Fruit fly (Drosophila melanogaster) whole organism, embryonic: ENCODE data around the gene CG15142.

Experiments
- ATbp ChIP-seq: fragments of 200-800 bp; sonication (Bioruptor generic); optimal IDR thresholded peaks from 2 replicates; lab custom pipeline; 2017; ENCODE audit warnings: missing biosample characterization, mild to moderate bottlenecking, missing genetic modification characterization, missing genetic modification reagents
- BtbVII ChIP-seq: fragments of 200-800 bp; sonication (Bioruptor generic); optimal IDR thresholded peaks from 3 replicates; lab custom pipeline; 2017; ENCODE audit warnings: missing biosample characterization, mild to moderate bottlenecking, missing genetic modification characterization
- CG10366 ChIP-seq: fragments of 200-800 bp; sonication (Bioruptor generic); IDR thresholded peaks from 2 replicates; pipeline ENCODE4 v1.3.6; 2022; ENCODE audit warnings: missing biosample characterization, missing genetic modification characterization
- CG11398 ChIP-seq: fragments of 200-800 bp; sonication (Bioruptor generic); optimal IDR thresholded peaks from 2 replicates; lab custom pipeline; 2016; ENCODE audit warnings: missing biosample characterization, missing genetic modification characterization
- CG12299 ChIP-seq: fragments of 200-800 bp; sonication (Bioruptor generic); optimal IDR thresholded peaks from 2 replicates; lab custom pipeline; 2018; ENCODE audit warnings: missing biosample characterization, mild to moderate bottlenecking, missing genetic modification characterization
- CG13894 ChIP-seq: fragments of 200-800 bp; sonication (Bioruptor generic); optimal IDR thresholded peaks from 3 replicates; lab custom pipeline; 2018; ENCODE audit warnings: missing biosample characterization, mild to moderate bottlenecking, missing genetic modification characterization, moderate library complexity
- CG14014 ChIP-seq: fragments of 200-800 bp; sonication (Bioruptor generic); IDR thresholded peaks from 2 replicates; pipeline ENCODE4 v1.3.6; 2022; ENCODE audit warnings: missing biosample characterization, missing genetic modification characterization
- CG14710 ChIP-seq: fragments of 200-800 bp; sonication (Bioruptor generic); optimal IDR thresholded peaks from 3 replicates; lab custom pipeline; 2019; ENCODE audit warnings: missing biosample characterization, mild to moderate bottlenecking, missing genetic modification characterization, moderate library complexity
- CG14860 ChIP-seq: fragments of 200-800 bp; sonication (Bioruptor generic); IDR thresholded peaks from 3 replicates; pipeline ENCODE4 v1.3.6; 2022; ENCODE audit warnings: missing biosample characterization, missing genetic modification characterization; ENCODE audit not compliant: partially characterized antibody
- CG15479 ChIP-seq: fragments of 200-800 bp; sonication (Bioruptor generic); optimal IDR thresholded peaks from 3 replicates; lab custom pipeline; 2019; ENCODE audit warnings: missing biosample characterization, mild to moderate bottlenecking, missing genetic modification characterization, moderate library complexity
- CG17361 ChIP-seq: fragments of 200-800 bp; sonication (Bioruptor generic); IDR thresholded peaks from 3 replicates; pipeline ENCODE4 v1.3.6; 2022; ENCODE audit warnings: missing biosample characterization, missing genetic modification characterization
- CG17912 ChIP-seq: fragments of 200-800 bp; sonication (Bioruptor generic); optimal IDR thresholded peaks from 2 replicates; lab custom pipeline; 2018; ENCODE audit warnings: missing biosample characterization, mild to moderate bottlenecking, missing genetic modification characterization
- CG18262 ChIP-seq: fragments of 200-800 bp; optimal IDR thresholded peaks from 3 replicates; lab custom pipeline; 2019; ENCODE audit warnings: missing biosample characterization, mild to moderate bottlenecking, missing genetic modification characterization, moderate library complexity
- CG18476 ChIP-seq: fragments of 200-800 bp; sonication (Bioruptor generic); optimal IDR thresholded peaks from 2 replicates; lab custom pipeline; 2016; ENCODE audit warnings: missing biosample characterization, mild to moderate bottlenecking, missing genetic modification characterization
- CG2202 ChIP-seq: fragments of 200-800 bp; sonication (Bioruptor generic); optimal IDR thresholded peaks from 2 replicates; lab custom pipeline; 2018; ENCODE audit warnings: missing biosample characterization, mild to moderate bottlenecking, missing genetic modification characterization
- CG30431 ChIP-seq: fragments of 200-800 bp; sonication (Bioruptor generic); optimal IDR thresholded peaks from 2 replicates; lab custom pipeline; 2017; ENCODE audit warnings: missing biosample characterization, missing genetic modification characterization
- CG33557 ChIP-seq: fragments of 200-800 bp; sonication (Bioruptor generic); optimal IDR thresholded peaks from 2 replicates; lab custom pipeline; 2019; ENCODE audit warnings: missing biosample characterization, mild to moderate bottlenecking, missing genetic modification characterization, moderate library complexity
- CG4707 ChIP-seq: fragments of 200-800 bp; sonication (Bioruptor generic); optimal IDR thresholded peaks from 2 replicates; lab custom pipeline; 2018; ENCODE audit warnings: missing biosample characterization, mild to moderate bottlenecking, missing genetic modification characterization, moderate library complexity
- CG6254 ChIP-seq: fragments of 200-800 bp; sonication (Bioruptor generic); optimal IDR thresholded peaks from 3 replicates; lab custom pipeline; 2017; ENCODE audit warnings: mild to moderate bottlenecking, missing biosample characterization, missing genetic modification reagents, missing genetic modification characterization
- CG6272 ChIP-seq: fragments of 200-800 bp; sonication (Bioruptor generic); IDR thresholded peaks from 2 replicates; pipeline ENCODE4 v1.3.6; 2022; ENCODE audit warnings: missing biosample characterization, missing genetic modification characterization
- CG7745 ChIP-seq: fragments of 200-800 bp; sonication (Bioruptor generic); optimal IDR thresholded peaks from 2 replicates; lab custom pipeline; 2018; ENCODE audit warnings: missing biosample characterization, mild to moderate bottlenecking, missing genetic modification characterization, moderate library complexity
- CG7786 ChIP-seq: fragments of 200-800 bp; sonication (Bioruptor generic); optimal IDR thresholded peaks from 2 replicates; lab custom pipeline; 2016; ENCODE audit warnings: missing biosample characterization, missing genetic modification characterization
- CG7839 ChIP-seq: fragments of 200-800 bp; sonication (Bioruptor generic); optimal IDR thresholded peaks from 3 replicates; lab custom pipeline; 2018; ENCODE audit warnings: missing biosample characterization, mild to moderate bottlenecking, missing genetic modification characterization, moderate library complexity
- CG7963 ChIP-seq: fragments of 200-800 bp; sonication (Bioruptor generic); IDR thresholded peaks from 3 replicates; pipeline ENCODE4 v1.3.6; 2022; ENCODE audit warnings: missing biosample characterization, missing genetic modification characterization; ENCODE audit not compliant: partially characterized antibody
- Dfd ChIP-seq, 2 experiments: fragments of >200 bp; optimal IDR thresholded peaks; 2 replicates each; lab custom pipeline; 2017; ENCODE audit warnings: missing biosample characterization in 2 of 2, missing genetic modification characterization in 2 of 2
- Fer2 ChIP-seq: fragments of 200-800 bp; sonication (Bioruptor generic); optimal IDR thresholded peaks from 2 replicates; lab custom pipeline; 2018; ENCODE audit warnings: missing biosample characterization, mild to moderate bottlenecking, missing genetic modification characterization, moderate library complexity
- HmgZ ChIP-seq: fragments of 200-800 bp; sonication (Bioruptor generic); optimal IDR thresholded peaks from 2 replicates; lab custom pipeline; 2018; ENCODE audit warnings: missing biosample characterization, mild to moderate bottlenecking, missing genetic modification characterization
- Neu2 ChIP-seq: fragments of 200-800 bp; sonication (Bioruptor generic); optimal IDR thresholded peaks from 3 replicates; lab custom pipeline; 2016; ENCODE audit warnings: missing biosample characterization, missing genetic modification characterization, borderline replicate concordance
- Optix ChIP-seq: fragments of 200-800 bp; sonication (Bioruptor generic); IDR thresholded peaks from 3 replicates; pipeline ENCODE4 v1.3.6; 2022; ENCODE audit warnings: missing biosample characterization, missing genetic modification characterization
- Poxn ChIP-seq: fragments of 200-800 bp; sonication (Bioruptor generic); IDR thresholded peaks from 2 replicates; pipeline ENCODE4 v1.3.6; 2022; ENCODE audit warnings: missing biosample characterization, missing genetic modification characterization
- Side ChIP-seq: fragments of 200-800 bp; sonication (Bioruptor generic); optimal IDR thresholded peaks from 2 replicates; lab custom pipeline; 2016; ENCODE audit warnings: missing biosample characterization, missing genetic modification characterization
- Sry-δ ChIP-seq: fragments of 200-800 bp; sonication (Bioruptor generic); optimal IDR thresholded peaks from 2 replicates; lab custom pipeline; 2016; ENCODE audit warnings: missing biosample characterization, missing genetic modification characterization
- Taf1 ChIP-seq: fragments of 200-800 bp; sonication (Bioruptor generic); IDR thresholded peaks from 2 replicates; pipeline ENCODE4 v1.3.6; 2022; ENCODE audit warnings: missing biosample characterization, missing genetic modification characterization
- Vsx1 ChIP-seq: fragments of 200-800 bp; sonication (Bioruptor generic); optimal IDR thresholded peaks from 2 replicates; lab custom pipeline; 2017; ENCODE audit warnings: missing biosample characterization, mild to moderate bottlenecking, missing genetic modification characterization, missing genetic modification reagents
- Xbp1 ChIP-seq: fragments of 200-800 bp; sonication (Bioruptor generic); optimal IDR thresholded peaks from 3 replicates; lab custom pipeline; 2016; ENCODE audit warnings: missing biosample characterization, mild to moderate bottlenecking, missing genetic modification characterization
- ap ChIP-seq: fragments of 200-800 bp; sonication (Bioruptor generic); IDR thresholded peaks from 2 replicates; pipeline ENCODE4 v1.3.6; 2022; ENCODE audit warnings: missing biosample characterization, missing genetic modification characterization
- ara ChIP-seq: fragments of 200-800 bp; sonication (Bioruptor generic); IDR thresholded peaks from 2 replicates; pipeline ENCODE4 v1.3.6; 2022; ENCODE audit warnings: missing biosample characterization, missing genetic modification characterization
- corto ChIP-seq: fragments of 200-800 bp; sonication (Bioruptor generic); optimal IDR thresholded peaks from 2 replicates; lab custom pipeline; 2016; ENCODE audit warnings: missing biosample characterization, mild to moderate bottlenecking, missing genetic modification characterization, moderate library complexity
- ewg ChIP-seq: fragments of 200-800 bp; sonication (Bioruptor generic); optimal IDR thresholded peaks from 3 replicates; lab custom pipeline; 2017; ENCODE audit warnings: mild to moderate bottlenecking, missing biosample characterization, missing genetic modification reagents, missing genetic modification characterization
- gce ChIP-seq: fragments of 200-800 bp; sonication (Bioruptor generic); IDR thresholded peaks from 3 replicates; pipeline ENCODE4 v1.3.6; 2022; ENCODE audit warnings: missing biosample characterization, missing genetic modification characterization
- insv ChIP-seq, 2 experiments: fragments of 200-800 bp; sonication (Bioruptor generic); optimal IDR thresholded peaks; 3 replicates each; lab custom pipeline; 2016 to 2018; ENCODE audit warnings: missing biosample characterization in 2 of 2, missing genetic modification characterization in 2 of 2
- org-1 ChIP-seq: fragments of 200-800 bp; sonication (Bioruptor generic); optimal IDR thresholded peaks from 2 replicates; lab custom pipeline; 2017; ENCODE audit warnings: missing biosample characterization, missing genetic modification characterization
- phol ChIP-seq: fragments of 200-800 bp; sonication (Bioruptor generic); optimal IDR thresholded peaks from 3 replicates; lab custom pipeline; 2018; ENCODE audit warnings: missing biosample characterization, mild to moderate bottlenecking, missing genetic modification characterization, moderate library complexity
- pzg ChIP-seq: fragments of 200-800 bp; sonication (Bioruptor generic); optimal IDR thresholded peaks from 3 replicates; lab custom pipeline; 2018; ENCODE audit warnings: missing biosample characterization, mild to moderate bottlenecking, missing genetic modification characterization, moderate library complexity
- sim ChIP-seq: fragments of 200-800 bp; sonication (Bioruptor generic); IDR thresholded peaks from 2 replicates; pipeline ENCODE4 v1.3.6; 2022; ENCODE audit warnings: missing biosample characterization, missing genetic modification characterization
- sisA ChIP-seq: fragments of 200-800 bp; sonication (Bioruptor generic); IDR thresholded peaks from 2 replicates; pipeline ENCODE4 v1.3.6; 2022; ENCODE audit warnings: missing biosample characterization, missing genetic modification characterization
- slp2 ChIP-seq: fragments of 200-800 bp; sonication (Bioruptor generic); optimal IDR thresholded peaks from 2 replicates; lab custom pipeline; 2016; ENCODE audit warnings: missing biosample characterization, missing genetic modification characterization
- sqz ChIP-seq: fragments of 200-800 bp; sonication (Bioruptor generic); optimal IDR thresholded peaks from 3 replicates; lab custom pipeline; 2018; ENCODE audit warnings: missing biosample characterization, mild to moderate bottlenecking, missing genetic modification characterization
- ssp ChIP-seq: fragments of 200-800 bp; sonication (Bioruptor generic); IDR thresholded peaks from 2 replicates; pipeline ENCODE4 v1.3.6; 2022; ENCODE audit warnings: missing biosample characterization, missing genetic modification characterization

CG15142 gene

dm6 chr2L:17449608-17450504 is 48.8 kb downstream of the CG15142 start, which contains the start of gene dl (continued):
- TF ChIP-seq CG18262 (tag; lab: Kevin White, UChicago) (peak; percentile 5), Vsx1 (GFP tag; lab: Kevin White, UChicago) (no peak), sqz (GFP tag; lab: Kevin White, UChicago) (peak; percentile 10), CG18476 (no peak), Optix (no peak), Sry-δ (GFP tag; lab: Kevin White, UChicago) (no peak), ap (GFP tag; lab: Robert Waterston, UW) (no peak), CG12299 (tag; lab: Kevin White, UChicago) (no peak), insv (GFP tag; optimal IDR thresholded peaks at IDR 0.05; lab: Kevin White, UChicago) (no peak), CG15479 (no peak), sisA (GFP tag; lab: Robert Waterston, UW) (no peak), CG17912 (GFP tag; lab: Kevin White, UChicago) (no peak), CG6272 (no peak), ara (GFP tag; lab: Robert Waterston, UW) (0 out of 2 replicates have a peak, but pooled peaks have one; percentile 13), CG7839 (no peak), CG11398 (GFP tag; lab: Kevin White, UChicago) (no peak), org-1 (no peak), CG2202 (no peak), CG17361 (GFP tag; lab: Robert Waterston, UW) (no peak; the same call in 2 of the 3 replicates), CG7786 (no peak), CG10366 (GFP tag; lab: Robert Waterston, UW) (no peak), pzg (peak; percentile 3), Neu2 (no peak), CG13894 (peak; percentile 7), gce (GFP tag; lab: Robert Waterston, UW) (no peak), BtbVII (GFP tag; lab: Kevin White, UChicago) (no peak), Dfd (GFP tag; optimal IDR thresholded peaks at IDR 0.05; lab: Kevin White, UChicago) (no peak), CG6254 (GFP tag; lab: Kevin White, UChicago) (no peak), Fer2 (tag; lab: Kevin White, UChicago) (no peak), CG33557 (GFP tag; lab: Kevin White, UChicago) (no peak), Xbp1 (GFP tag; lab: Kevin White, UChicago) (no peak), CG14860 (no peak), Side (GFP tag; lab: Kevin White, UChicago) (no peak), sim (GFP tag; lab: Robert Waterston, UW) (no peak), slp2 (GFP tag; lab: Kevin White, UChicago) (no peak), phol (tag; lab: Kevin White, UChicago) (no peak), Poxn (no peak), CG30431 (GFP tag; lab: Kevin White, UChicago) (no peak), Taf1 (GFP tag; lab: Robert Waterston, UW) (no peak), CG14014 (GFP tag; lab: Robert Waterston, UW) (no peak), CG14710 (tag; lab: Kevin White, UChicago) (no peak), HmgZ (tag; lab: Kevin White, UChicago) (no peak), CG4707 (no peak), ssp (GFP tag; lab: Robert Waterston, UW) (no peak), corto (GFP tag; lab: Kevin White, UChicago) (no peak), ATbp (GFP tag; lab: Kevin White, UChicago) (no peak), CG7963 (GFP tag; lab: Robert Waterston, UW) (no peak), CG7745 (tag; lab: Kevin White, UChicago) (no peak), ewg (GFP tag; lab: Kevin White, UChicago) (no peak)
